Worm (Caenorhabditis elegans): ENCODE data around the gene C25F6.6.

C25F6.6 gene

ce11 chrX:5466149-5466548, 15.5 kb upstream of the C25F6.6 start:
- TF ChIP-seq F13C5.2 (tag; optimal IDR thresholded peaks at IDR 0.05) (no peak), aly-1 (tag; optimal IDR thresholded peaks at IDR 0.05) (no peak), hmbx-1 (tag; optimal IDR thresholded peaks at IDR 0.05) (no peak), tbx-37 (GFP tag; conservative IDR thresholded peaks at IDR 0.05) (no peak), hnd-1 (tag; optimal IDR thresholded peaks at IDR 0.05) (no peak), B0310.2 (tag; optimal IDR thresholded peaks at IDR 0.05) (no peak), tbx-11 (GFP tag; IDR thresholded peaks at IDR 0.05) (no peak), hmg-4 (GFP tag; optimal IDR thresholded peaks at IDR 0.05) (no peak), ceh-36 (tag; optimal IDR thresholded peaks at IDR 0.05) (no peak), pes-1 (GFP tag; IDR thresholded peaks at IDR 0.05) (no peak), ama-1 (optimal IDR thresholded peaks at IDR 0.05) (no peak), ets-7 (tag; optimal IDR thresholded peaks at IDR 0.05) (no peak), scrt-1 (GFP tag; IDR thresholded peaks at IDR 0.05) (no peak), tra-4 (tag; optimal IDR thresholded peaks at IDR 0.05) (no peak)

ce11 chrX:5465631-5466030, 15.0 kb upstream of the C25F6.6 start:
- TF ChIP-seq hmbx-1 (tag; optimal IDR thresholded peaks at IDR 0.05) (no peak), sea-1 (GFP tag; conservative IDR thresholded peaks at IDR 0.05) (no peak), ceh-13 (GFP tag; optimal IDR thresholded peaks at IDR 0.05) (no peak), aly-1 (tag; optimal IDR thresholded peaks at IDR 0.05) (no peak), tra-4 (tag; optimal IDR thresholded peaks at IDR 0.05) (no peak), ceh-36 (tag; optimal IDR thresholded peaks at IDR 0.05) (no peak), B0310.2 (tag; optimal IDR thresholded peaks at IDR 0.05) (no peak), flt-1 (GFP tag; IDR thresholded peaks at IDR 0.05) (no peak)

DNA sequence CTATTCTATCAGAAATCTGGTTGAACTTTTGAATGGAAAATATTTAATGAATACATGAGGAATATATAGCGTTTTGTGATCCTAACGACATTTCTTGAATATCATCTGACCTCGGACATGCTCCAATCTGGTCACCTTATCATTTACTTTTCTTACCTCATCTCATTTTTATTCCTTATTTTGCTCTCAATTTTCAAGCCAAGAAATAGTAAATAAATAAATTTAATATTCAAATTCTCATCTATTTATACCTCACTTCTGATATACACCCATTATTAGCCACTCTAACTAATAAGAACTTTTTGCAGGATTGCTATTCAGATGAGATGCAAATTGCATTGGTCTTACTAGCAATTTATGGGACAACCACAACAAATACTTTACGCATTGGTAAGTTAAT, 10.3 kb upstream of the C25F6.6 start, which contains the start of gene ddr-1:
Gene ddr-1, plus strand, starts transcription at position 301 of the 400 bp plus-strand sequence.
- no peak for TF ChIP-seq ceh-13 (GFP tag; optimal IDR thresholded peaks at IDR 0.05)
- no peak for TF ChIP-seq ets-7 (tag; optimal IDR thresholded peaks at IDR 0.05)
- no peak for TF ChIP-seq scrt-1 (GFP tag; IDR thresholded peaks at IDR 0.05)
- TF ChIP-seq hnd-1 (tag; optimal IDR thresholded peaks at IDR 0.05), result no peak
- TF ChIP-seq ama-1 (optimal IDR thresholded peaks at IDR 0.05), result no peak

ce11 chrX:5458750-5459149, 8.1 kb upstream of the C25F6.6 start:
- TF ChIP-seq hnd-1 (tag; optimal IDR thresholded peaks at IDR 0.05), result no peak
- TF ChIP-seq hmbx-1 (tag; optimal IDR thresholded peaks at IDR 0.05), result no peak
- no peak for TF ChIP-seq ceh-36 (tag; optimal IDR thresholded peaks at IDR 0.05)
- no peak for TF ChIP-seq tra-4 (tag; optimal IDR thresholded peaks at IDR 0.05)
- no peak for TF ChIP-seq aly-1 (tag; optimal IDR thresholded peaks at IDR 0.05)
- no peak for TF ChIP-seq ets-7 (tag; optimal IDR thresholded peaks at IDR 0.05)

ce11 chrX:5458043-5458442, 7.4 kb upstream of the C25F6.6 start:
- no peak for TF ChIP-seq ama-1 (optimal IDR thresholded peaks at IDR 0.05)

ce11 chrX:5457184-5457583, 6.6 kb upstream of the C25F6.6 start:
- TF ChIP-seq scrt-1 (GFP tag; IDR thresholded peaks at IDR 0.05) (no peak), tbx-11 (GFP tag; IDR thresholded peaks at IDR 0.05) (no peak), flt-1 (GFP tag; IDR thresholded peaks at IDR 0.05) (no peak)

- TF ChIP-seq ceh-36 (tag; optimal IDR thresholded peaks at IDR 0.05) (no peak), F13C5.2 (tag; optimal IDR thresholded peaks at IDR 0.05) (no peak), hnd-1 (tag; optimal IDR thresholded peaks at IDR 0.05) (no peak), tra-4 (tag; optimal IDR thresholded peaks at IDR 0.05) (no peak), aly-1 (tag; optimal IDR thresholded peaks at IDR 0.05) (no peak), tbx-37 (GFP tag; conservative IDR thresholded peaks at IDR 0.05) (no peak), hmg-4 (GFP tag; optimal IDR thresholded peaks at IDR 0.05) (no peak), pes-1 (GFP tag; IDR thresholded peaks at IDR 0.05) (no peak), sea-1 (GFP tag; conservative IDR thresholded peaks at IDR 0.05) (no peak), B0310.2 (tag; optimal IDR thresholded peaks at IDR 0.05) (no peak), hmbx-1 (tag; optimal IDR thresholded peaks at IDR 0.05) (no peak), ama-1 (optimal IDR thresholded peaks at IDR 0.05) (no peak), ets-7 (tag; optimal IDR thresholded peaks at IDR 0.05) (no peak), tbx-11 (GFP tag; IDR thresholded peaks at IDR 0.05) (no peak), ceh-13 (GFP tag; optimal IDR thresholded peaks at IDR 0.05) (no peak), scrt-1 (GFP tag; IDR thresholded peaks at IDR 0.05) (no peak)
Measured at ce11 chrX:5455107-5455506, 4.5 kb upstream of the C25F6.6 start.

DNA sequence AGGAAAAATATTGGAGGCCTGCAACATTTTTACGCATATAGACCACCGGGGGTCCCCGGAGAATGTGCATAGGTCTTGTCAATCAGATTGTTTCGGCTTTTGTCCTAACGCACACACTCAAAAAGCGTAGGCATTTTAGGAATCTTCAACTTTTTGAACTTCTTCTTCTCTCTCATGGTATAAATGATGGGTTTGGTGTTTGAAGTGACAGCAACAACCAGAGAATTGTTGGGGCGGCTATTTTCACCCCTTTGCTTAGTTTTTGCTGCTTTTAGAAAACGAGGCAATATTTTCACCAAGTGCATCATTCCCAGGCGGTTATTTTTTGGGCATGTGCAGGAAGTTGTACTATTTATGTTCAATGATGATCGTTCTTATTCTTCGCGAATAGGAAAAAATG, 1.1 kb upstream of the C25F6.6 start:
- TF ChIP-seq hmg-4 (GFP tag; optimal IDR thresholded peaks at IDR 0.05), result no peak
- TF ChIP-seq ama-1 (optimal IDR thresholded peaks at IDR 0.05), result no peak
- TF ChIP-seq F13C5.2 (tag; optimal IDR thresholded peaks at IDR 0.05), result no peak
- no peak for TF ChIP-seq hmbx-1 (tag; optimal IDR thresholded peaks at IDR 0.05)
- no peak for TF ChIP-seq hnd-1 (tag; optimal IDR thresholded peaks at IDR 0.05)
- TF ChIP-seq sea-1 (GFP tag; conservative IDR thresholded peaks at IDR 0.05), result no peak
- no peak for TF ChIP-seq ets-7 (tag; optimal IDR thresholded peaks at IDR 0.05)
- TF ChIP-seq ceh-13 (GFP tag; optimal IDR thresholded peaks at IDR 0.05), result no peak
- no peak for TF ChIP-seq flt-1 (GFP tag; IDR thresholded peaks at IDR 0.05)
- no peak for TF ChIP-seq ceh-36 (tag; optimal IDR thresholded peaks at IDR 0.05)
- no peak for TF ChIP-seq pes-1 (GFP tag; IDR thresholded peaks at IDR 0.05)
- TF ChIP-seq aly-1 (tag; optimal IDR thresholded peaks at IDR 0.05), result no peak
- no peak for TF ChIP-seq tra-4 (tag; optimal IDR thresholded peaks at IDR 0.05)
- TF ChIP-seq tbx-11 (GFP tag; IDR thresholded peaks at IDR 0.05), result no peak
- no peak for TF ChIP-seq B0310.2 (tag; optimal IDR thresholded peaks at IDR 0.05)
- TF ChIP-seq scrt-1 (GFP tag; IDR thresholded peaks at IDR 0.05), result no peak
- TF ChIP-seq tbx-37 (GFP tag; conservative IDR thresholded peaks at IDR 0.05), result no peak

DNA sequence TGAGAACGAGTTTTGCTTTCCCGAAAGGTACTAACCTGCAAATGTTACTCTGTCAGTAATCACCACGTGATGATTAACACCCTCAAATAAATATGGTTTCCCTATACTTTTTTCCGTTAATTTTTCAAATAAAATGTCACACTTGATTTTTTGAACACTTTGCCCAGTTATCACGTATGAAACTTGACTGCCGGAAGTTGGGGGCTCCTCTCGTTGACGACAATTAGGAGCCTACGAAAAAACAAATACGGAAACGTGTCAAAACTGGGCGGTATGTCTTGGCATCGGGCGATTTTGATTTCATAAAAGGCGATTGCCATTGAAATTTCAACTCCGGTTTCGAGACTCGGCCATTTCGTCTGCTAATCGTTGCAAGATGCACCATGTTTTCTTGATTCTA, 2.7 kb downstream of the C25F6.6 start, which contains the start of gene C25F6.8:
Gene C25F6.8, plus strand, starts transcription at position 301 of the 400 bp plus-strand sequence.
- no peak for TF ChIP-seq tra-4 (tag; optimal IDR thresholded peaks at IDR 0.05)
- no peak for TF ChIP-seq scrt-1 (GFP tag; IDR thresholded peaks at IDR 0.05)
- TF ChIP-seq tbx-11 (GFP tag; IDR thresholded peaks at IDR 0.05), result no peak
- TF ChIP-seq sea-1 (GFP tag; conservative IDR thresholded peaks at IDR 0.05), result no peak
- TF ChIP-seq hmg-4 (GFP tag; optimal IDR thresholded peaks at IDR 0.05), result no peak
- no peak for TF ChIP-seq F13C5.2 (tag; optimal IDR thresholded peaks at IDR 0.05)
- TF ChIP-seq ceh-13 (GFP tag; optimal IDR thresholded peaks at IDR 0.05), result no peak
- TF ChIP-seq hnd-1 (tag; optimal IDR thresholded peaks at IDR 0.05), result no peak
- TF ChIP-seq ceh-36 (tag; optimal IDR thresholded peaks at IDR 0.05), result no peak
- TF ChIP-seq ama-1 (optimal IDR thresholded peaks at IDR 0.05), result no peak
- TF ChIP-seq aly-1 (tag; optimal IDR thresholded peaks at IDR 0.05), result no peak
- TF ChIP-seq ets-7 (tag; optimal IDR thresholded peaks at IDR 0.05), result no peak
- TF ChIP-seq B0310.2 (tag; optimal IDR thresholded peaks at IDR 0.05), result no peak
- no peak for TF ChIP-seq hmbx-1 (tag; optimal IDR thresholded peaks at IDR 0.05)
- TF ChIP-seq flt-1 (GFP tag; IDR thresholded peaks at IDR 0.05), result no peak
